Worm (Caenorhabditis elegans) whole organism, late embryonic: Measurements from ENCODE around the gene srbc-7.
"Not testable (repeated sequence)": the region's sequence is repeated elsewhere in the genome, so short reads cannot be mapped to it uniquely, and the experiment has no call there.

Source experiments
- C08G9.2 ChIP-seq: sonication (generic microtip); optimal IDR thresholded peaks from 2 replicates; lab custom pipeline; 2016; ENCODE audit warnings: mild to moderate bottlenecking, missing genetic modification characterization, moderate library complexity, missing compliant biosample characterization
- K02D7.2 ChIP-seq: sonication (generic microtip); optimal IDR thresholded peaks from 2 replicates; lab custom pipeline; 2017; ENCODE audit warnings: mild to moderate bottlenecking, missing genetic modification characterization, missing compliant biosample characterization
- T23F11.4 ChIP-seq: fragments of 200-800 bp; sonication (Bioruptor generic); optimal IDR thresholded peaks from 2 replicates; lab custom pipeline; 2018; ENCODE audit warnings: mild to moderate bottlenecking, missing genetic modification characterization, missing compliant biosample characterization
- Y22D7AL.16 ChIP-seq: sonication (generic microtip); optimal IDR thresholded peaks from 2 replicates; lab custom pipeline; 2016; ENCODE audit warnings: missing genetic modification characterization, missing compliant biosample characterization
- ahr-1 ChIP-seq: sonication (generic microtip); optimal IDR thresholded peaks from 2 replicates; lab custom pipeline; 2016; ENCODE audit warnings: missing genetic modification characterization, missing compliant biosample characterization
- ama-1 ChIP-seq: fragments of 150-350 bp; optimal IDR thresholded peaks from 2 replicates; lab custom pipeline; 2014
- ceh-19 ChIP-seq: fragments of 200-800 bp; sonication (Bioruptor generic); optimal IDR thresholded peaks from 2 replicates; lab custom pipeline; 2018; ENCODE audit warnings: mild to moderate bottlenecking, missing genetic modification characterization, missing compliant biosample characterization
- ceh-2 ChIP-seq: sonication (generic microtip); optimal IDR thresholded peaks from 2 replicates; lab custom pipeline; 2016; ENCODE audit warnings: missing genotype, missing genetic modification characterization, missing compliant biosample characterization
- ceh-24 ChIP-seq: sonication (generic microtip); optimal IDR thresholded peaks from 2 replicates; lab custom pipeline; 2016; ENCODE audit warnings: mild to moderate bottlenecking, missing genetic modification characterization, missing compliant biosample characterization
- ceh-31 ChIP-seq: sonication (generic microtip); optimal IDR thresholded peaks from 2 replicates; lab custom pipeline; 2016; ENCODE audit warnings: missing genetic modification characterization, missing compliant biosample characterization
- ceh-45 ChIP-seq: fragments of 200-800 bp; sonication (Bioruptor generic); IDR thresholded peaks from 2 replicates; pipeline ENCODE4 v1.3.6; 2022; ENCODE audit warnings: missing genetic modification reagents, missing genetic modification characterization, missing compliant biosample characterization
- ceh-6 ChIP-seq: fragments of 200-800 bp; sonication (Bioruptor generic); optimal IDR thresholded peaks from 2 replicates; lab custom pipeline; 2018; ENCODE audit warnings: mild to moderate bottlenecking, missing genetic modification characterization, missing compliant biosample characterization
- ceh-9 ChIP-seq: sonication (generic microtip); optimal IDR thresholded peaks from 2 replicates; lab custom pipeline; 2016; ENCODE audit warnings: mild to moderate bottlenecking, missing genetic modification characterization, inconsistent platforms, missing compliant biosample characterization
- che-1 ChIP-seq: sonication (generic microtip); optimal IDR thresholded peaks from 2 replicates; lab custom pipeline; 2016; ENCODE audit warnings: mild to moderate bottlenecking, missing genetic modification characterization, missing compliant biosample characterization
- elt-2 ChIP-seq: sonication (generic microtip); optimal IDR thresholded peaks from 2 replicates; lab custom pipeline; 2016; ENCODE audit warnings: missing genetic modification reagents, missing genetic modification characterization, missing compliant biosample characterization
- ets-4 ChIP-seq: sonication (generic microtip); optimal IDR thresholded peaks from 2 replicates; lab custom pipeline; 2016; ENCODE audit warnings: missing genetic modification characterization, missing compliant biosample characterization
- hlh-13 ChIP-seq: fragments of 200-800 bp; sonication (Bioruptor generic); optimal IDR thresholded peaks from 2 replicates; lab custom pipeline; 2018; ENCODE audit warnings: mild to moderate bottlenecking, missing genetic modification characterization, missing compliant biosample characterization
- hlh-30 ChIP-seq: sonication (generic microtip); optimal IDR thresholded peaks from 2 replicates; lab custom pipeline; 2017; ENCODE audit warnings: antibody characterized with exemption, missing genetic modification characterization, missing compliant biosample characterization; ENCODE audit not compliant: insufficient read depth
- hlh-6 ChIP-seq: sonication (generic microtip); optimal IDR thresholded peaks from 2 replicates; lab custom pipeline; 2016; ENCODE audit warnings: missing genotype, missing genetic modification characterization, missing compliant biosample characterization
- hlh-8 ChIP-seq: sonication (generic microtip); optimal IDR thresholded peaks from 2 replicates; lab custom pipeline; 2016; ENCODE audit warnings: missing genotype, missing genetic modification characterization, missing compliant biosample characterization
- lim-6 ChIP-seq: sonication (generic microtip); optimal IDR thresholded peaks from 2 replicates; lab custom pipeline; 2016; ENCODE audit warnings: missing genetic modification characterization, missing compliant biosample characterization
- lin-11 ChIP-seq: fragments of 200-800 bp; sonication (Bioruptor generic); optimal IDR thresholded peaks from 2 replicates; lab custom pipeline; 2018; ENCODE audit warnings: mild to moderate bottlenecking, missing genetic modification characterization, missing compliant biosample characterization
- nhr-232 ChIP-seq: sonication (generic microtip); optimal IDR thresholded peaks from 2 replicates; lab custom pipeline; 2016; ENCODE audit warnings: missing genetic modification characterization, missing compliant biosample characterization
- odd-2 ChIP-seq: sonication (generic microtip); optimal IDR thresholded peaks from 2 replicates; lab custom pipeline; 2017; ENCODE audit warnings: antibody characterized with exemption, mild to moderate bottlenecking, missing genetic modification characterization, missing compliant biosample characterization
- pag-3 ChIP-seq: sonication (generic microtip); optimal IDR thresholded peaks from 2 replicates; lab custom pipeline; 2016; ENCODE audit warnings: missing compliant biosample characterization, missing genetic modification characterization, borderline replicate concordance
- pat-9 ChIP-seq: fragments of 200-800 bp; sonication (Bioruptor generic); optimal IDR thresholded peaks from 2 replicates; lab custom pipeline; 2018; ENCODE audit warnings: mild to moderate bottlenecking, missing genetic modification characterization, moderate library complexity, missing compliant biosample characterization
- pax-1 ChIP-seq: fragments of 150-350 bp; optimal IDR thresholded peaks from 2 replicates; lab custom pipeline; 2014; ENCODE audit warnings: missing biosample characterization, missing genetic modification characterization
- pros-1 ChIP-seq: fragments of 150-350 bp; optimal IDR thresholded peaks from 2 replicates; lab custom pipeline; 2014; ENCODE audit warnings: missing biosample characterization, missing genetic modification reagents, missing genetic modification characterization
- sox-2 ChIP-seq: fragments of 200-800 bp; sonication (Bioruptor generic); IDR thresholded peaks from 2 replicates; pipeline ENCODE4 v1.3.6; 2022; ENCODE audit warnings: missing genetic modification reagents, missing genetic modification characterization, missing compliant biosample characterization
- sox-4 ChIP-seq: sonication (generic microtip); optimal IDR thresholded peaks from 2 replicates; lab custom pipeline; 2017; ENCODE audit warnings: mild to moderate bottlenecking, missing genetic modification characterization, inconsistent platforms, missing compliant biosample characterization
- tbx-2 ChIP-seq: sonication (generic microtip); optimal IDR thresholded peaks from 2 replicates; lab custom pipeline; 2016; ENCODE audit warnings: missing genetic modification characterization, missing compliant biosample characterization
- tbx-7 ChIP-seq: sonication (generic microtip); optimal IDR thresholded peaks from 2 replicates; lab custom pipeline; 2016; ENCODE audit warnings: missing genotype, missing genetic modification characterization, missing compliant biosample characterization
- unc-3 ChIP-seq, 2 experiments: fragments of 200-800 bp in 1 of 2; sonication (Bioruptor generic) in 1 of 2; sonication (generic microtip) in 1 of 2; conservative IDR thresholded peaks in 1 of 2; optimal IDR thresholded peaks in 1 of 2; 2 replicates each; pipeline versions ENCODE4 v1.3.6 to Lab custom; 2016 to 2022; ENCODE audit warnings: missing compliant biosample characterization in 2 of 2, missing genetic modification characterization in 2 of 2, missing genetic modification reagents in 1 of 2
- unc-55 ChIP-seq: sonication (generic microtip); optimal IDR thresholded peaks from 2 replicates; lab custom pipeline; 2017; ENCODE audit warnings: missing biosample characterization, missing genetic modification reagents, missing genetic modification characterization

The srbc-7 gene

ce11 chrV:7520077-7520476 lies 32.7 kb upstream of the srbc-7 start, which contains the start of gene srb-19:
TSS of gene srb-19 (minus strand) at chrV:7520177.
- no peak for TF ChIP-seq ceh-6 (GFP tag; lab: Kevin White, UChicago)
- TF ChIP-seq hlh-30 (tag; lab: Kevin White, UChicago): no peak
- TF ChIP-seq hlh-6 (tag; lab: Kevin White, UChicago): no peak
- no peak for TF ChIP-seq che-1 (tag; lab: Kevin White, UChicago)
- TF ChIP-seq C08G9.2 (tag; lab: Kevin White, UChicago): no peak
- TF ChIP-seq ama-1: no peak
- no peak for TF ChIP-seq ets-4 (tag; lab: Kevin White, UChicago)
- TF ChIP-seq lin-11 (tag; lab: Kevin White, UChicago): no peak
- TF ChIP-seq T23F11.4 (GFP tag; lab: Kevin White, UChicago): no peak

ce11 chrV:7514939-7515338 lies 27.5 kb upstream of the srbc-7 start, which contains the start of gene srb-18:
TSS of gene srb-18 (plus strand) at chrV:7515239.
- TF ChIP-seq hlh-13 (GFP tag; lab: Kevin White, UChicago): no peak
- TF ChIP-seq ceh-2: no peak
- no peak for TF ChIP-seq unc-3 (GFP tag; conservative IDR thresholded peaks at IDR 0.05; lab: Robert Waterston, UW)
- no peak for TF ChIP-seq unc-3 (tag; optimal IDR thresholded peaks at IDR 0.05; lab: Kevin White, UChicago)
- no peak for TF ChIP-seq ceh-19 (GFP tag; lab: Kevin White, UChicago)
- TF ChIP-seq hlh-8 (tag; lab: Kevin White, UChicago): no peak
- TF ChIP-seq pros-1: no peak
- TF ChIP-seq unc-55 (GFP tag; lab: Kevin White, UChicago): no peak
- TF ChIP-seq nhr-232 (tag; lab: Kevin White, UChicago): no peak
- TF ChIP-seq K02D7.2: no peak
- no peak for TF ChIP-seq che-1 (tag; lab: Kevin White, UChicago)

- TF ChIP-seq C08G9.2 (tag; lab: Kevin White, UChicago); ceh-45 (GFP tag; lab: Robert Waterston, UW); ets-4 (tag; lab: Kevin White, UChicago): not testable (repeated sequence)
Observed at ce11 chrV:7511465-7511864, 24.0 kb upstream of the srbc-7 start, which contains the start of gene nhr-171. TSS of gene nhr-171 (plus strand) at chrV:7511765.

ce11 chrV:7508566-7509044 lies 21.2 kb upstream of the srbc-7 start, which contains the start of the genes str-31 and nhr-172:
TSS of gene str-31 (minus strand) at chrV:7508666.
TSS of gene nhr-172 (plus strand) at chrV:7508994.
- TF ChIP-seq pax-1 (tag; lab: Kevin White, UChicago): no peak
- TF ChIP-seq sox-2 (GFP tag; lab: Robert Waterston, UW): no peak
- peak; percentile 63 for TF ChIP-seq elt-2 (tag; lab: Kevin White, UChicago)
- no peak for TF ChIP-seq Y22D7AL.16

- TF ChIP-seq hlh-8 (tag; lab: Kevin White, UChicago) (no peak), tbx-2 (no peak), tbx-7 (tag; lab: Kevin White, UChicago) (no peak), ceh-45 (GFP tag; lab: Robert Waterston, UW) (no peak), pag-3 (tag; lab: Kevin White, UChicago) (no peak), sox-4 (no peak), ahr-1 (tag; lab: Kevin White, UChicago) (no peak), pat-9 (tag; lab: Kevin White, UChicago) (no peak), ceh-24 (tag; lab: Kevin White, UChicago) (no peak), ceh-31 (tag; lab: Kevin White, UChicago) (no peak), nhr-232 (tag; lab: Kevin White, UChicago) (no peak), pros-1 (no peak), lim-6 (no peak), odd-2 (no peak), ceh-9 (tag; lab: Kevin White, UChicago) (no peak), hlh-13 (GFP tag; lab: Kevin White, UChicago) (no peak), C08G9.2 (tag; lab: Kevin White, UChicago) (no peak), K02D7.2 (no peak), T23F11.4 (GFP tag; lab: Kevin White, UChicago) (no peak), elt-2 (tag; lab: Kevin White, UChicago) (no peak)
Observed at ce11 chrV:7506207-7506606, 18.8 kb upstream of the srbc-7 start.
